Worm (Caenorhabditis elegans) whole organism, young adult: ENCODE measurements around the gene nhr-178.

ENCODE experiments used
- B0261.1 ChIP-seq: sonication (generic microtip); optimal IDR thresholded peaks from 2 replicates; lab custom pipeline; 2016; ENCODE audit warnings: mild to moderate bottlenecking, missing genetic modification characterization, moderate library complexity, missing compliant biosample characterization
- B0336.3 ChIP-seq: fragments of 200-800 bp; sonication (Bioruptor generic); IDR thresholded peaks from 2 replicates; pipeline ENCODE4 v1.3.6; 2022; ENCODE audit warnings: missing genetic modification characterization, missing compliant biosample characterization
- C17E4.6 ChIP-seq: fragments of 200-800 bp; sonication (Bioruptor generic); IDR thresholded peaks from 2 replicates; pipeline ENCODE4 v1.3.6; 2022; ENCODE audit warnings: missing genetic modification reagents, missing genetic modification characterization, missing compliant biosample characterization
- F10E7.11 ChIP-seq: sonication (generic microtip); optimal IDR thresholded peaks from 2 replicates; lab custom pipeline; 2017; ENCODE audit warnings: mild to moderate bottlenecking, missing genetic modification characterization, moderate library complexity, missing compliant biosample characterization
- Y53G8AR.9 ChIP-seq: fragments of 200-800 bp; sonication (Bioruptor generic); conservative IDR thresholded peaks from 2 replicates; pipeline ENCODE4 v1.3.6; 2022; ENCODE audit warnings: missing genetic modification reagents, missing genetic modification characterization, missing compliant biosample characterization
- Y56A3A.18 ChIP-seq: fragments of 200-800 bp; sonication (Bioruptor generic); IDR thresholded peaks from 2 replicates; pipeline ENCODE4 v1.3.6; 2022; ENCODE audit warnings: missing genetic modification reagents, missing genetic modification characterization, missing compliant biosample characterization
- Y95B8A.8 ChIP-seq: fragments of 200-800 bp; sonication (Bioruptor generic); IDR thresholded peaks from 2 replicates; pipeline ENCODE4 v1.3.6; 2022; ENCODE audit warnings: missing genetic modification reagents, missing genetic modification characterization, missing compliant biosample characterization
- ama-1 ChIP-seq, 3 experiments: fragments of 150-350 bp in 1 of 3; sonication (generic microtip) in 2 of 3; optimal IDR thresholded peaks; 2 replicates each; lab custom pipeline; 2014 to 2018; ENCODE audit warnings: missing biosample characterization in 2 of 3, missing genetic modification characterization in 2 of 3, missing genetic modification reagents in 2 of 3
- atf-7 ChIP-seq: sonication (generic microtip); optimal IDR thresholded peaks from 2 replicates; lab custom pipeline; 2017; ENCODE audit warnings: mild to moderate bottlenecking, missing genetic modification characterization, missing compliant biosample characterization
- athp-1 ChIP-seq: sonication (generic microtip); optimal IDR thresholded peaks from 2 replicates; lab custom pipeline; 2017; ENCODE audit warnings: mild to moderate bottlenecking, missing genetic modification characterization, missing compliant biosample characterization
- attf-3 ChIP-seq: fragments of 200-800 bp; sonication (Bioruptor generic); conservative IDR thresholded peaks from 2 replicates; pipeline ENCODE4 v1.3.6; 2022; ENCODE audit warnings: missing genetic modification reagents, missing genetic modification characterization, missing compliant biosample characterization
- cebp-2 ChIP-seq: fragments of 200-800 bp; sonication (Bioruptor generic); IDR thresholded peaks from 2 replicates; pipeline ENCODE4 v1.3.6; 2022; ENCODE audit warnings: missing genetic modification characterization, missing compliant biosample characterization
- ceh-100 ChIP-seq: fragments of 200-800 bp; sonication (Bioruptor generic); IDR thresholded peaks from 2 replicates; pipeline ENCODE4 v1.3.6; 2022; ENCODE audit warnings: missing genetic modification reagents, missing genetic modification characterization, missing compliant biosample characterization
- dpl-1 ChIP-seq: fragments of 150-350 bp; optimal IDR thresholded peaks from 2 replicates; lab custom pipeline; 2014; ENCODE audit warnings: missing biosample characterization, missing genetic modification reagents, missing genetic modification characterization
- egl-18 ChIP-seq: fragments of 200-800 bp; sonication (Bioruptor generic); IDR thresholded peaks from 2 replicates; pipeline ENCODE4 v1.3.6; 2022; ENCODE audit warnings: missing genetic modification reagents, missing genetic modification characterization, missing compliant biosample characterization
- egl-44 ChIP-seq: fragments of 200-800 bp; sonication (Bioruptor generic); IDR thresholded peaks from 2 replicates; pipeline ENCODE4 v1.3.6; 2022; ENCODE audit warnings: missing genetic modification reagents, missing genetic modification characterization, missing compliant biosample characterization
- egrh-3 ChIP-seq: fragments of 200-800 bp; sonication (Bioruptor generic); IDR thresholded peaks from 2 replicates; pipeline ENCODE4 v1.3.6; 2022; ENCODE audit warnings: missing genetic modification reagents, missing genetic modification characterization, missing compliant biosample characterization
- him-1 ChIP-seq: sonication (generic microtip); optimal IDR thresholded peaks from 2 replicates; lab custom pipeline; 2016; ENCODE audit warnings: missing genotype, missing genetic modification reagents, missing genetic modification characterization, missing compliant biosample characterization
- hrde-1 ChIP-seq: sonication (generic microtip); optimal IDR thresholded peaks from 2 replicates; lab custom pipeline; 2016; ENCODE audit warnings: missing genetic modification characterization, mild to moderate bottlenecking, missing compliant biosample characterization, moderate library complexity, missing genotype, missing genetic modification reagents, borderline replicate concordance
- lag-1 ChIP-seq: fragments of 200-800 bp; sonication (Bioruptor generic); IDR thresholded peaks from 2 replicates; pipeline ENCODE4 v1.3.6; 2022; ENCODE audit warnings: missing genetic modification reagents, missing genetic modification characterization, missing compliant biosample characterization
- let-526 ChIP-seq: fragments of 200-800 bp; sonication (Bioruptor generic); IDR thresholded peaks from 2 replicates; pipeline ENCODE4 v1.3.6; 2022; ENCODE audit warnings: missing genetic modification reagents, missing genetic modification characterization, missing compliant biosample characterization
- lin-40 ChIP-seq: sonication (generic microtip); optimal IDR thresholded peaks from 2 replicates; lab custom pipeline; 2016; ENCODE audit warnings: missing genetic modification characterization, mild to moderate bottlenecking, missing compliant biosample characterization, missing genotype, missing genetic modification reagents
- lsy-27 ChIP-seq: sonication (generic microtip); optimal IDR thresholded peaks from 2 replicates; lab custom pipeline; 2017; ENCODE audit warnings: missing genetic modification characterization, mild to moderate bottlenecking, missing compliant biosample characterization, antibody characterized with exemption, missing genotype, borderline replicate concordance; ENCODE audit not compliant: insufficient read depth
- mcd-1 ChIP-seq: fragments of 200-800 bp; sonication (Bioruptor generic); IDR thresholded peaks from 2 replicates; pipeline ENCODE4 v1.3.6; 2022; ENCODE audit warnings: missing genetic modification reagents, missing genetic modification characterization, missing compliant biosample characterization
- mxl-1 ChIP-seq: sonication (generic microtip); optimal IDR thresholded peaks from 2 replicates; lab custom pipeline; 2016; ENCODE audit warnings: missing genetic modification characterization, missing compliant biosample characterization
- nfyb-1 ChIP-seq: fragments of 200-800 bp; sonication (Bioruptor generic); IDR thresholded peaks from 2 replicates; pipeline ENCODE4 v1.3.6; 2022; ENCODE audit warnings: missing genetic modification reagents, missing genetic modification characterization, missing compliant biosample characterization
- nhr-80 ChIP-seq: sonication (generic microtip); optimal IDR thresholded peaks from 2 replicates; lab custom pipeline; 2016; ENCODE audit warnings: missing genetic modification characterization, missing compliant biosample characterization
- nhr-90 ChIP-seq: sonication (generic microtip); optimal IDR thresholded peaks from 2 replicates; lab custom pipeline; 2016; ENCODE audit warnings: missing genotype, mild to moderate bottlenecking, missing genetic modification characterization, missing compliant biosample characterization
- rpc-1 ChIP-seq, 2 experiments: fragments of 150-350 bp in 1 of 2; sonication (generic microtip) in 1 of 2; optimal IDR thresholded peaks; 2 replicates each; lab custom pipeline; 2014 to 2018; ENCODE audit warnings: missing biosample characterization in 1 of 2, missing genetic modification characterization in 1 of 2, missing genetic modification reagents in 1 of 2, missing genotype in 1 of 2
- ztf-22 ChIP-seq: fragments of 200-800 bp; sonication (Bioruptor generic); optimal IDR thresholded peaks from 2 replicates; lab custom pipeline; 2018; ENCODE audit warnings: mild to moderate bottlenecking, missing genetic modification characterization, moderate library complexity, missing compliant biosample characterization
- ztf-25 ChIP-seq: fragments of 200-800 bp; sonication (Bioruptor generic); IDR thresholded peaks from 2 replicates; pipeline ENCODE4 v1.3.6; 2022; ENCODE audit warnings: missing genetic modification reagents, missing genetic modification characterization, missing compliant biosample characterization
- ztf-26 ChIP-seq: sonication (generic microtip); optimal IDR thresholded peaks from 2 replicates; lab custom pipeline; 2017; ENCODE audit warnings: missing genetic modification characterization, missing compliant biosample characterization
- ztf-6 ChIP-seq: fragments of 200-800 bp; sonication (Bioruptor generic); IDR thresholded peaks from 2 replicates; pipeline ENCODE4 v1.3.6; 2022; ENCODE audit warnings: missing genetic modification reagents, missing genetic modification characterization, missing compliant biosample characterization

Gene nhr-178

ce11 chrV:1607790-1608189 lies at the start of gene nhr-178:
Gene nhr-178 (minus strand): TSS chrV:1607953.
- TF ChIP-seq dpl-1 (GFP tag; lab: Kevin White, UChicago) = no peak
- TF ChIP-seq egl-44 (GFP tag; lab: Robert Waterston, UW) = no peak
- no peak for TF ChIP-seq lag-1 (GFP tag; lab: Robert Waterston, UW)
- no peak for TF ChIP-seq attf-3
- TF ChIP-seq ztf-6 (GFP tag; lab: Robert Waterston, UW) = no peak
- TF ChIP-seq lin-40 (tag; lab: Kevin White, UChicago) = peak; percentile 40
- no peak for TF ChIP-seq mcd-1
- TF ChIP-seq cebp-2 (GFP tag; lab: Robert Waterston, UW) = no peak
- no peak for TF ChIP-seq Y95B8A.8
- no peak for TF ChIP-seq nfyb-1 (GFP tag; lab: Robert Waterston, UW)
- TF ChIP-seq B0261.1 = no peak
- no peak for TF ChIP-seq F10E7.11 (tag; lab: Kevin White, UChicago)
- TF ChIP-seq ztf-22 (GFP tag; lab: Kevin White, UChicago) = no peak
- TF ChIP-seq nhr-80 (tag; lab: Kevin White, UChicago) = peak; percentile 84
- no peak for TF ChIP-seq him-1
- TF ChIP-seq rpc-1 (optimal IDR thresholded peaks at IDR 0.05; lab: Kevin White, UChicago) = no peak
- no peak for TF ChIP-seq rpc-1 (tag; optimal IDR thresholded peaks at IDR 0.05; lab: Kevin White, UChicago)
- TF ChIP-seq egrh-3 (GFP tag; lab: Robert Waterston, UW) = no peak
- TF ChIP-seq, all 124 proteins: peak for 2

- no peak for TF ChIP-seq hrde-1 (tag; lab: Kevin White, UChicago)
These were observed 47.1 kb upstream of the nhr-178 start, which contains the start of gene irld-11 for ce11 chrV:1654845-1655244. Gene irld-11 (plus strand): TSS chrV:1655145.

ce11 chrV:1651045-1651444 lies 43.3 kb upstream of the nhr-178 start, which contains the start of gene irld-44:
Gene irld-44 (plus strand): TSS chrV:1651345.
- TF ChIP-seq B0336.3 (GFP tag; lab: Robert Waterston, UW) (no peak), atf-7 (tag; lab: Kevin White, UChicago) (no peak), let-526 (GFP tag; lab: Robert Waterston, UW) (no peak), F10E7.11 (tag; lab: Kevin White, UChicago) (no peak), ztf-26 (tag; lab: Kevin White, UChicago) (no peak), Y56A3A.18 (GFP tag; lab: Robert Waterston, UW) (no peak), C17E4.6 (GFP tag; lab: Robert Waterston, UW) (no peak), athp-1 (tag; lab: Kevin White, UChicago) (no peak), lsy-27 (tag; lab: Kevin White, UChicago) (no peak), B0261.1 (no peak), ztf-25 (GFP tag; lab: Robert Waterston, UW) (no peak), attf-3 (no peak), mxl-1 (tag; lab: Kevin White, UChicago) (no peak), ceh-100 (GFP tag; lab: Robert Waterston, UW) (no peak), ama-1 (optimal IDR thresholded peaks at IDR 0.05; lab: Kevin White, UChicago) (no peak), ama-1 (GFP tag; optimal IDR thresholded peaks at IDR 0.05; lab: Kevin White, UChicago) (no peak), nhr-90 (tag; lab: Kevin White, UChicago) (no peak)

- no peak for TF ChIP-seq B0261.1
These were observed 40.2 kb upstream of the nhr-178 start, which contains the start of gene irld-45 for ce11 chrV:1648000-1648399. Gene irld-45 (plus strand): TSS chrV:1648300.

ce11 chrV:1643886-1644285 lies 36.1 kb upstream of the nhr-178 start, which contains the start of gene alh-2:
Gene alh-2 (plus strand): TSS chrV:1644169.
- no peak for TF ChIP-seq egrh-3 (GFP tag; lab: Robert Waterston, UW)
- TF ChIP-seq egl-18 (GFP tag; lab: Robert Waterston, UW) = no peak
- TF ChIP-seq Y95B8A.8 = no peak
- TF ChIP-seq Y53G8AR.9 (GFP tag; lab: Robert Waterston, UW) = no peak
